Worm (Caenorhabditis elegans) whole organism, L4/young adult: Measurements from ENCODE around the gene col-77.

Source experiments
- dao-5 ChIP-seq: sonication (generic microtip); optimal IDR thresholded peaks from 2 replicates; lab custom pipeline; 2016; ENCODE audit warnings: missing genotype, missing genetic modification characterization, moderate library complexity, missing compliant biosample characterization
- him-1 ChIP-seq: sonication (generic microtip); optimal IDR thresholded peaks from 2 replicates; lab custom pipeline; 2016; ENCODE audit warnings: missing genotype, missing genetic modification reagents, missing genetic modification characterization, missing compliant biosample characterization

ce11 chrII:8399997-8400396, 40.8 kb upstream of the col-77 start:
- TF ChIP-seq dao-5 (tag; lab: Kevin White, UChicago) (no peak), him-1 (tag; lab: Kevin White, UChicago) (no peak)
